Fruit fly (Drosophila melanogaster): ENCODE results near the gene CG2225.

CG2225 gene

dm6 chr2L:21630563-21630817, 46.8 kb downstream of the CG2225 start:
- TF ChIP-seq ac (GFP tag; optimal IDR thresholded peaks at IDR 0.05) (peak; percentile 16), Optix (GFP tag; IDR thresholded peaks at IDR 0.05) (no peak), CG2199 (GFP tag; IDR thresholded peaks at IDR 0.05) (peak; percentile 87), Med (GFP tag) (peak; percentile 57), cwo (GFP tag; optimal IDR thresholded peaks at IDR 0.05) (no peak)

- TF ChIP-seq GATAe (GFP tag; conservative IDR thresholded peaks at IDR 0.05) = no peak
- TF ChIP-seq Stat92E (GFP tag; optimal IDR thresholded peaks at IDR 0.05) = peak in 1 of 3 experiments; percentile 76
- TF ChIP-seq CG31441 (GFP tag; IDR thresholded peaks at IDR 0.05) = peak; percentile 32
- TF ChIP-seq CG12769 (tag; optimal IDR thresholded peaks at IDR 0.05) = peak; percentile 16
- TF ChIP-seq zfh2 (GFP tag; optimal IDR thresholded peaks at IDR 0.05) = peak; percentile 67
- TF ChIP-seq danr (GFP tag; IDR thresholded peaks at IDR 0.05) = no peak
- TF ChIP-seq CG31388 (GFP tag; optimal IDR thresholded peaks at IDR 0.05) = no peak
- TF ChIP-seq cwo (GFP tag; optimal IDR thresholded peaks at IDR 0.05) = no peak
- TF ChIP-seq kay (GFP tag; optimal IDR thresholded peaks at IDR 0.05) = peak; percentile 1
- no peak; the same call in 2 of the 3 replicates for TF ChIP-seq zfh1 (GFP tag; IDR thresholded peaks at IDR 0.05)
- peak; percentile 58 for TF ChIP-seq Atf6 (GFP tag; IDR thresholded peaks at IDR 0.05)
- no peak for TF ChIP-seq CG3407 (GFP tag; optimal IDR thresholded peaks at IDR 0.05)
- TF ChIP-seq CG6689 (GFP tag; IDR thresholded peaks at IDR 0.05) = peak; percentile 20; the same call in 1 of the 2 replicates
- TF ChIP-seq Oaz (GFP tag; IDR thresholded peaks at IDR 0.05) = no peak
- no peak for TF ChIP-seq CG2202 (tag; optimal IDR thresholded peaks at IDR 0.05)
- TF ChIP-seq CG32532 (GFP tag; IDR thresholded peaks at IDR 0.05) = peak; percentile 78
- peak; percentile 17 for TF ChIP-seq CG1792 (GFP tag; optimal IDR thresholded peaks at IDR 0.05)
- TF ChIP-seq CG4617 (GFP tag; optimal IDR thresholded peaks at IDR 0.05; ENCODE audit: borderline replicate concordance) = peak; percentile 35
- TF ChIP-seq CG4820 (GFP tag; optimal IDR thresholded peaks at IDR 0.05) = peak; percentile 16
- no peak for TF ChIP-seq Bteb2 (GFP tag; optimal IDR thresholded peaks at IDR 0.05)
- TF ChIP-seq fd102C (GFP tag; optimal IDR thresholded peaks at IDR 0.05) = peak; percentile 48
- TF ChIP-seq CG2889 (GFP tag; IDR thresholded peaks at IDR 0.05) = no peak
- TF ChIP-seq dimm (GFP tag; IDR thresholded peaks at IDR 0.05) = no peak
- no peak for TF ChIP-seq CrebB (tag; optimal IDR thresholded peaks at IDR 0.05)
- peak; percentile 57 for TF ChIP-seq CG10543 (GFP tag; optimal IDR thresholded peaks at IDR 0.05)
- TF ChIP-seq CG8290 (GFP tag; optimal IDR thresholded peaks at IDR 0.05) = peak; percentile 80
- peak; percentile 72 to 79 for TF ChIP-seq CG8290 (tag; optimal IDR thresholded peaks at IDR 0.05)
- no peak for TF ChIP-seq p53 (GFP tag; optimal IDR thresholded peaks at IDR 0.05)
- peak; percentile 77 for TF ChIP-seq sna (GFP tag; IDR thresholded peaks at IDR 0.05; ENCODE audit: partially characterized antibody)
- peak; percentile 84 for TF ChIP-seq tna (GFP tag; IDR thresholded peaks at IDR 0.05; ENCODE audit: partially characterized antibody)
- TF ChIP-seq CG17361 (GFP tag; IDR thresholded peaks at IDR 0.05) = peak; percentile 47
- peak; percentile 79 for TF ChIP-seq vnd (GFP tag; IDR thresholded peaks at IDR 0.05; ENCODE audit: partially characterized antibody)
- TF ChIP-seq caup (GFP tag; optimal IDR thresholded peaks at IDR 0.05; ENCODE audit: severe bottlenecking) = peak; percentile 74
- no peak; the same call in 1 of the 2 replicates for TF ChIP-seq CG3847 (GFP tag; IDR thresholded peaks at IDR 0.05)
- TF ChIP-seq chif (GFP tag; optimal IDR thresholded peaks at IDR 0.05) = peak; percentile 34 to 38
- TF ChIP-seq CG10654 (GFP tag; optimal IDR thresholded peaks at IDR 0.05) = peak; percentile 24
- TF ChIP-seq Hmr (GFP tag; optimal IDR thresholded peaks at IDR 0.05) = peak; percentile 72
- no peak for TF ChIP-seq CG13123 (GFP tag; optimal IDR thresholded peaks at IDR 0.05)
- 0 out of 2 replicates have a peak, but pooled peaks have one; percentile 38 for TF ChIP-seq Ada2b (GFP tag; IDR thresholded peaks at IDR 0.05)
- TF ChIP-seq Nf-YC (tag; optimal IDR thresholded peaks at IDR 0.05) = no peak
- TF ChIP-seq unc-4 (GFP tag; IDR thresholded peaks at IDR 0.05; ENCODE audit: partially characterized antibody) = peak; percentile 87
- no peak for TF ChIP-seq Lim3 (GFP tag; IDR thresholded peaks at IDR 0.05)
- no peak for TF ChIP-seq Ravus (GFP tag; IDR thresholded peaks at IDR 0.05)
- no peak for TF ChIP-seq lmd (GFP tag; IDR thresholded peaks at IDR 0.05)
- TF ChIP-seq vvl (GFP tag; IDR thresholded peaks at IDR 0.05) = peak; percentile 88
These were observed 47.3 kb downstream of the CG2225 start, which contains the start of gene Df31 for dm6 chr2L:21629814-21630562. Gene Df31 (minus strand): TSS chr2L:21629932.

Data from whole organism, embryonic.